Worm (Caenorhabditis elegans) whole organism, L2 larva: Measurements from ENCODE around the gene trim-21.

Source experiments
- F13H6.1 ChIP-seq: sonication (generic microtip); optimal IDR thresholded peaks from 2 replicates; lab custom pipeline; 2016; ENCODE audit warnings: missing genetic modification characterization, missing compliant biosample characterization
- ama-1 ChIP-seq: fragments of 150-350 bp; optimal IDR thresholded peaks from 2 replicates; lab custom pipeline; 2018; ENCODE audit warnings: inconsistent platforms
- blmp-1 ChIP-seq: sonication (generic microtip); optimal IDR thresholded peaks from 2 replicates; lab custom pipeline; 2017; ENCODE audit warnings: missing genetic modification characterization, mild to moderate bottlenecking, missing compliant biosample characterization, antibody characterized with exemption, moderate library complexity; ENCODE audit not compliant: insufficient read depth
- lin-13 ChIP-seq: fragments of 150-350 bp; optimal IDR thresholded peaks from 2 replicates; lab custom pipeline; 2014; ENCODE audit warnings: missing biosample characterization, missing genetic modification reagents, missing genetic modification characterization
- lsy-2 ChIP-seq, 2 experiments: fragments of 150-350 bp in 1 of 2; sonication (generic microtip) in 1 of 2; optimal IDR thresholded peaks; 2 replicates each; lab custom pipeline; 2014 to 2017; ENCODE audit warnings: missing biosample characterization in 2 of 2, missing genetic modification characterization in 2 of 2
- mdl-1 ChIP-seq, 2 experiments: fragments of 150-350 bp in 1 of 2; sonication (generic microtip) in 1 of 2; optimal IDR thresholded peaks; 2 replicates each; lab custom pipeline; 2017; ENCODE audit warnings: missing biosample characterization in 2 of 2, missing genetic modification characterization in 2 of 2
- nhr-237 ChIP-seq: fragments of 150-350 bp; optimal IDR thresholded peaks from 2 replicates; lab custom pipeline; 2014; ENCODE audit warnings: missing biosample characterization, missing genetic modification characterization
- snpc-4 ChIP-seq: fragments of 150-350 bp; optimal IDR thresholded peaks from 2 replicates; lab custom pipeline; 2014; ENCODE audit warnings: missing biosample characterization, missing genetic modification characterization
- unc-62 ChIP-seq: fragments of 150-350 bp; optimal IDR thresholded peaks from 2 replicates; lab custom pipeline; 2014; ENCODE audit warnings: missing biosample characterization, missing genetic modification reagents, missing genetic modification characterization

DNA sequence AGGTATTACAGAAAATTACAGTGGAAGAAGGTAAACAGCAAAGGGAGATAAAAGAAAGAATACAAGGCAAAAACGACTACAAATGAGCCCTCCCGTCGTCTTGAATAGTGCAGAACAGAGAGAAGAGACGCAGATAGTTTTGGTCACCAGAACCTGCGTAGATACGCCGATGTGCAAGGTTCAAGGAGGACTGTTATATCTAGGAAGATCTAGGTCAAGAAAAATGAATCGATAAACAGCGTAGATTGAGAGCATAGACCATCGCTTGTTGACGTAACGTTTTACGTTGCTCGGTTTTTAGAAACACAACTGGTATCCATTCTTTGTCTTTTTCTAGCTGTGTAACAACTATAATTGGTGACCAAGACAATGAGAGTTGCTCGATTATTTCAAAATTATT lies 11.8 kb downstream of the trim-21 start, which contains the start of gene B0281.5:
- no peak for TF ChIP-seq F13H6.1
- no peak for TF ChIP-seq snpc-4 (tag; lab: Kevin White, UChicago)
- TF ChIP-seq blmp-1 (tag; lab: Kevin White, UChicago): no peak
- TF ChIP-seq mdl-1 (tag; optimal IDR thresholded peaks at IDR 0.05; lab: Kevin White, UChicago): no peak
- TF ChIP-seq nhr-237 (tag; lab: Kevin White, UChicago): no peak
- TF ChIP-seq unc-62 (GFP tag; lab: Kevin White, UChicago): no peak
- TF ChIP-seq ama-1 (lab: Kevin White, UChicago): no peak
- no peak for TF ChIP-seq lsy-2 (tag; optimal IDR thresholded peaks at IDR 0.05; lab: Kevin White, UChicago)
- TF ChIP-seq lin-13 (GFP tag; lab: Kevin White, UChicago): no peak
